Worm (Caenorhabditis elegans) whole organism, L3 larva: ENCODE results near the gene ZK1248.19.

Experiments used
- ZK546.5 ChIP-seq: sonication (generic microtip); optimal IDR thresholded peaks from 2 replicates; lab custom pipeline; 2017; ENCODE audit warnings: missing biosample characterization, missing genetic modification characterization
- aly-2 ChIP-seq: fragments of 150-350 bp; optimal IDR thresholded peaks from 2 replicates; lab custom pipeline; 2014; ENCODE audit warnings: missing biosample characterization, missing genetic modification characterization
- ama-1 ChIP-seq: fragments of 150-350 bp; optimal IDR thresholded peaks from 2 replicates; lab custom pipeline; 2018
- ceh-16 ChIP-seq: sonication (generic microtip); optimal IDR thresholded peaks from 2 replicates; lab custom pipeline; 2017; ENCODE audit warnings: missing biosample characterization, missing genetic modification characterization
- ceh-28 ChIP-seq: fragments of 150-350 bp; optimal IDR thresholded peaks from 2 replicates; lab custom pipeline; 2014; ENCODE audit warnings: missing biosample characterization, missing genetic modification reagents, missing genetic modification characterization
- ceh-9 ChIP-seq: sonication (generic microtip); optimal IDR thresholded peaks from 2 replicates; lab custom pipeline; 2018; ENCODE audit warnings: missing biosample characterization, missing genetic modification characterization
- daf-12 ChIP-seq: fragments of 150-350 bp; optimal IDR thresholded peaks from 2 replicates; lab custom pipeline; 2014; ENCODE audit warnings: missing biosample characterization, missing genetic modification reagents, missing genetic modification characterization
- egl-27 ChIP-seq: sonication (generic microtip); optimal IDR thresholded peaks from 4 replicates; lab custom pipeline; 2017; ENCODE audit warnings: missing biosample characterization, missing genetic modification reagents, missing genetic modification characterization
- egl-5 ChIP-seq: fragments of 150-350 bp; optimal IDR thresholded peaks from 2 replicates; lab custom pipeline; 2017; ENCODE audit warnings: missing biosample characterization, missing genetic modification reagents, missing genetic modification characterization, inconsistent platforms
- elt-1 ChIP-seq: fragments of 150-350 bp; optimal IDR thresholded peaks from 2 replicates; lab custom pipeline; 2014; ENCODE audit warnings: missing biosample characterization, missing genetic modification characterization
- elt-2 ChIP-seq: sonication (generic microtip); optimal IDR thresholded peaks from 2 replicates; lab custom pipeline; 2016; ENCODE audit warnings: missing genetic modification reagents, mild to moderate bottlenecking, missing genetic modification characterization, missing compliant biosample characterization
- elt-3 ChIP-seq, 3 experiments: fragments of 150-350 bp in 1 of 3; sonication (generic microtip) in 2 of 3; optimal IDR thresholded peaks; 2 replicates in 2 of 3; 4 replicates in 1 of 3; lab custom pipeline; 2014 to 2017; ENCODE audit warnings: missing biosample characterization in 3 of 3, missing genetic modification characterization in 3 of 3
- eor-1 ChIP-seq, 2 experiments: fragments of 150-350 bp; optimal IDR thresholded peaks; 2 replicates each; lab custom pipeline; 2014 to 2018; ENCODE audit warnings: missing biosample characterization in 2 of 2, missing genetic modification characterization in 2 of 2
- fkh-10 ChIP-seq: sonication (generic microtip); optimal IDR thresholded peaks from 2 replicates; lab custom pipeline; 2017; ENCODE audit warnings: missing biosample characterization, missing genetic modification reagents, missing genetic modification characterization
- fos-1 ChIP-seq: fragments of 150-350 bp; optimal IDR thresholded peaks from 2 replicates; lab custom pipeline; 2014; ENCODE audit warnings: missing biosample characterization, missing genetic modification characterization
- hmg-11 ChIP-seq: sonication (generic microtip); optimal IDR thresholded peaks from 2 replicates; lab custom pipeline; 2016; ENCODE audit warnings: missing genetic modification characterization, missing compliant biosample characterization
- jun-1 ChIP-seq: fragments of 150-350 bp; optimal IDR thresholded peaks from 2 replicates; lab custom pipeline; 2014; ENCODE audit warnings: missing biosample characterization, missing genetic modification reagents, missing genetic modification characterization
- lin-15B ChIP-seq: fragments of 150-350 bp; optimal IDR thresholded peaks from 2 replicates; lab custom pipeline; 2014; ENCODE audit warnings: missing biosample characterization, missing genetic modification characterization
- lin-39 ChIP-seq: fragments of 150-350 bp; optimal IDR thresholded peaks from 2 replicates; lab custom pipeline; 2018; ENCODE audit warnings: missing biosample characterization, missing genetic modification reagents, missing genetic modification characterization
- lsy-12 ChIP-seq: sonication (generic microtip); optimal IDR thresholded peaks from 2 replicates; lab custom pipeline; 2016; ENCODE audit warnings: mild to moderate bottlenecking, missing genetic modification characterization, missing compliant biosample characterization
- mdl-1 ChIP-seq: fragments of 150-350 bp; optimal IDR thresholded peaks from 2 replicates; lab custom pipeline; 2014; ENCODE audit warnings: missing biosample characterization, missing genetic modification characterization
- mml-1 ChIP-seq: fragments of 150-350 bp; sonication (generic microtip); optimal IDR thresholded peaks from 3 replicates; lab custom pipeline; 2014; ENCODE audit warnings: missing biosample characterization, missing genetic modification characterization
- nfya-1 ChIP-seq: sonication (generic microtip); optimal IDR thresholded peaks from 2 replicates; lab custom pipeline; 2017; ENCODE audit warnings: missing genetic modification characterization, mild to moderate bottlenecking, missing compliant biosample characterization, antibody characterized with exemption, moderate library complexity; ENCODE audit not compliant: insufficient read depth
- nhr-11 ChIP-seq: fragments of 150-350 bp; optimal IDR thresholded peaks from 2 replicates; lab custom pipeline; 2014; ENCODE audit warnings: missing biosample characterization, missing genetic modification characterization
- nhr-23 ChIP-seq: fragments of 150-350 bp; optimal IDR thresholded peaks from 2 replicates; lab custom pipeline; 2014; ENCODE audit warnings: missing biosample characterization, missing genetic modification reagents, missing genetic modification characterization
- nhr-25 ChIP-seq: sonication (generic microtip); optimal IDR thresholded peaks from 2 replicates; lab custom pipeline; 2017; ENCODE audit warnings: missing biosample characterization, missing genetic modification characterization
- nhr-28 ChIP-seq: fragments of 150-350 bp; optimal IDR thresholded peaks from 2 replicates; lab custom pipeline; 2014; ENCODE audit warnings: missing biosample characterization, missing genetic modification characterization
- nhr-43 ChIP-seq: sonication (generic microtip); optimal IDR thresholded peaks from 2 replicates; lab custom pipeline; 2016; ENCODE audit warnings: mild to moderate bottlenecking, missing genetic modification characterization, missing compliant biosample characterization; ENCODE audit not compliant: poor library complexity, severe bottlenecking
- nhr-67 ChIP-seq: fragments of 150-350 bp; optimal IDR thresholded peaks from 2 replicates; lab custom pipeline; 2014; ENCODE audit warnings: missing biosample characterization, missing genetic modification characterization
- nhr-76 ChIP-seq: fragments of 150-350 bp; sonication (generic microtip); optimal IDR thresholded peaks from 5 replicates; lab custom pipeline; 2014; ENCODE audit warnings: missing biosample characterization, missing genetic modification characterization
- nhr-77 ChIP-seq: fragments of 150-350 bp; optimal IDR thresholded peaks from 2 replicates; lab custom pipeline; 2014; ENCODE audit warnings: missing biosample characterization, missing genetic modification characterization
- pha-4 ChIP-seq: fragments of 150-350 bp; optimal IDR thresholded peaks from 2 replicates; lab custom pipeline; 2014; ENCODE audit warnings: missing biosample characterization, missing genetic modification reagents, missing genetic modification characterization
- pqm-1 ChIP-seq: fragments of 150-350 bp; optimal IDR thresholded peaks from 2 replicates; lab custom pipeline; 2017; ENCODE audit warnings: missing biosample characterization, missing genetic modification characterization, inconsistent platforms
- sea-2 ChIP-seq: fragments of 150-350 bp; sonication (generic microtip); optimal IDR thresholded peaks from 4 replicates; lab custom pipeline; 2014; ENCODE audit warnings: missing biosample characterization, missing genetic modification reagents, missing genetic modification characterization
- skn-1 ChIP-seq: fragments of 150-350 bp; optimal IDR thresholded peaks from 2 replicates; lab custom pipeline; 2014; ENCODE audit warnings: missing biosample characterization, missing genetic modification characterization
- snpc-4 ChIP-seq: fragments of 150-350 bp; optimal IDR thresholded peaks from 2 replicates; lab custom pipeline; 2014; ENCODE audit warnings: missing biosample characterization, missing genetic modification characterization
- tbx-2 ChIP-seq: sonication (generic microtip); optimal IDR thresholded peaks from 2 replicates; lab custom pipeline; 2016; ENCODE audit warnings: mild to moderate bottlenecking, missing genetic modification characterization, missing compliant biosample characterization
- unc-39 ChIP-seq: sonication (generic microtip); optimal IDR thresholded peaks from 4 replicates; lab custom pipeline; 2017; ENCODE audit warnings: missing biosample characterization, missing genetic modification characterization
- unc-62 ChIP-seq: fragments of 150-350 bp; sonication (generic microtip); optimal IDR thresholded peaks from 4 replicates; lab custom pipeline; 2014; ENCODE audit warnings: missing biosample characterization, missing genetic modification reagents, missing genetic modification characterization
- zag-1 ChIP-seq: fragments of 150-350 bp; optimal IDR thresholded peaks from 2 replicates; lab custom pipeline; 2014; ENCODE audit warnings: missing biosample characterization, missing genetic modification characterization
- ztf-11 ChIP-seq: fragments of 150-350 bp; optimal IDR thresholded peaks from 2 replicates; lab custom pipeline; 2014; ENCODE audit warnings: missing biosample characterization, missing genetic modification characterization
- ztf-4 ChIP-seq: fragments of 150-350 bp; optimal IDR thresholded peaks from 2 replicates; lab custom pipeline; 2014; ENCODE audit warnings: missing biosample characterization, missing genetic modification characterization

Gene ZK1248.19

DNA sequence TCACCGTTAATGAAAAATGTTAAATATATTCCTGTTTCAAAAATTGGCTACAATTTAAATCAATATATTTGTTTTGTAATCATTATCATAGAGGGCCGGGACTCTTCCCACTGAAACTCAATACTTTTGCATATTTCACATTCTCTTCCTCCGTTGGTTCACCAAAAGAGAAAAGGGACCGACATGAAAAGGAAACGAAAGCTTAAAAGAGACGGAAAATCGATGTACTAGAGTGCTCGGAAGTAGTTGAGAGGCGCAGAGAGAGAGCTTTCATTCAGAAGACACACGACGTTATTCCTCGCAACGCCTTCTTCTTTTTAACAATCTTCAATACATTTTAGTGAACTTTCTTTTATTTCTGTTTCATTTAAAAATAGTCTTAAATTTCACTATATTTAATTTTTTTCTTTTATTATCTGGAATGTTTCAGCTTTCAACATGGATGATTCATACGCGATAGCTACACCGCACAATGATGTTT, 18.9 kb downstream of the ZK1248.19 start, which contains the start of gene ehs-1:
TSS of gene ehs-1 (plus strand) at position 431 of the 481 bp plus-strand sequence.
- TF ChIP-seq nhr-25 (tag; lab: Kevin White, UChicago) (no peak), pqm-1 (tag; lab: Kevin White, UChicago) (no peak), ama-1 (lab: Kevin White, UChicago) (no peak), tbx-2 (tag; lab: Kevin White, UChicago) (no peak), ztf-4 (tag; lab: Kevin White, UChicago) (no peak), nhr-28 (tag; lab: Kevin White, UChicago) (no peak), lin-39 (peak; percentile 25), egl-27 (tag; lab: Kevin White, UChicago) (no peak), nhr-67 (tag; lab: Kevin White, UChicago) (no peak), snpc-4 (tag; lab: Kevin White, UChicago) (peak; percentile 26), skn-1 (no peak), daf-12 (tag; lab: Kevin White, UChicago) (no peak), nfya-1 (peak; percentile 43), nhr-76 (tag; lab: Kevin White, UChicago) (no peak), unc-39 (tag; lab: Kevin White, UChicago) (no peak), mdl-1 (tag; lab: Kevin White, UChicago) (no peak), hmg-11 (tag; lab: Kevin White, UChicago) (no peak), unc-62 (GFP tag; lab: Kevin White, UChicago) (no peak), jun-1 (no peak), zag-1 (no peak), fkh-10 (GFP tag; lab: Kevin White, UChicago) (no peak), ceh-9 (tag; lab: Kevin White, UChicago) (no peak), ceh-16 (tag; lab: Kevin White, UChicago) (no peak), lin-15B (tag; lab: Kevin White, UChicago) (peak; percentile 8), elt-2 (tag; lab: Kevin White, UChicago) (no peak), elt-3 (tag; optimal IDR thresholded peaks at IDR 0.05; lab: Kevin White, UChicago) (no peak), elt-1 (tag; lab: Kevin White, UChicago) (no peak), pha-4 (no peak), nhr-43 (tag; lab: Kevin White, UChicago) (no peak), mml-1 (tag; lab: Kevin White, UChicago) (no peak), nhr-23 (tag; lab: Kevin White, UChicago) (no peak), nhr-11 (tag; lab: Kevin White, UChicago) (no peak), ztf-11 (tag; lab: Kevin White, UChicago) (no peak), fos-1 (tag; lab: Kevin White, UChicago) (no peak), sea-2 (GFP tag; lab: Kevin White, UChicago) (peak; percentile 65), aly-2 (tag; lab: Kevin White, UChicago) (no peak), ceh-28 (no peak), eor-1 (tag; optimal IDR thresholded peaks at IDR 0.05; lab: Kevin White, UChicago) (no peak), ZK546.5 (tag; lab: Kevin White, UChicago) (no peak), nhr-77 (tag; lab: Kevin White, UChicago) (no peak), lsy-12 (tag; lab: Kevin White, UChicago) (no peak), egl-5 (tag; lab: Kevin White, UChicago) (no peak)

DNA sequence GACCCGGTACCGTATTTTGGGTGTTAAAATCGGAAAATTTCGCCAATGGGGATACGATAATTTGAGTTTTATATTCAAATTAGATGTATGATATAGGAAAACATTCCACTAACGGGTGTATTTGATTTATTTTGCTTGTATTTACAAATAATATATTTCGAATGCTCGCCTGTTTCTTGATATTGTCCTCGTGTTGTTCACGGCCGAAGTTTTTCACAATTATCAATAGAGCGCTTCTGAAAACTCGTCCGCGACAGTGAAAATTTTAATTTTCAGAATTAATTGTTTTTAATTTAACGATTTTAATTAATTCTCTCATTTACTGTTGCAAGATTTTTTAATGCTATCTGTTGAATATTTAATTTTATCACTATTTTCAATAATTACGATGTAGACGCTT, 19.6 kb downstream of the ZK1248.19 start:
- no peak for TF ChIP-seq mdl-1 (tag; lab: Kevin White, UChicago)
- peak; percentile 53 for TF ChIP-seq elt-2 (tag; lab: Kevin White, UChicago)
- TF ChIP-seq skn-1: peak; percentile 16
- TF ChIP-seq lin-15B (tag; lab: Kevin White, UChicago): peak; percentile 20
- TF ChIP-seq nhr-43 (tag; lab: Kevin White, UChicago): peak; percentile 49
- peak; percentile 39 for TF ChIP-seq pqm-1 (tag; lab: Kevin White, UChicago)
- no peak for TF ChIP-seq nhr-23 (tag; lab: Kevin White, UChicago)
- TF ChIP-seq lin-39: no peak
